Worm (Caenorhabditis elegans) whole organism, early embryonic: ENCODE results near the gene piit-1.

Experiments
- aly-1 ChIP-seq: sonication (generic microtip); optimal IDR thresholded peaks from 2 replicates; lab custom pipeline; 2016; ENCODE audit warnings: missing genetic modification characterization, missing compliant biosample characterization
- ama-1 ChIP-seq: fragments of 150-350 bp; optimal IDR thresholded peaks from 2 replicates; lab custom pipeline; 2014
- ceh-13 ChIP-seq: fragments of 200-800 bp; sonication (Bioruptor generic); optimal IDR thresholded peaks from 2 replicates; lab custom pipeline; 2018; ENCODE audit warnings: mild to moderate bottlenecking, missing genetic modification characterization, missing compliant biosample characterization
- ceh-36 ChIP-seq: sonication (generic microtip); optimal IDR thresholded peaks from 2 replicates; lab custom pipeline; 2016; ENCODE audit warnings: missing genetic modification characterization, inconsistent platforms, missing compliant biosample characterization
- ets-7 ChIP-seq: sonication (generic microtip); optimal IDR thresholded peaks from 2 replicates; lab custom pipeline; 2016; ENCODE audit warnings: missing genotype, missing genetic modification characterization, missing compliant biosample characterization
- flt-1 ChIP-seq: fragments of 200-800 bp; sonication (Bioruptor generic); IDR thresholded peaks from 2 replicates; pipeline ENCODE4 v1.3.6; 2022; ENCODE audit warnings: missing genetic modification characterization, missing compliant biosample characterization
- hmbx-1 ChIP-seq: sonication (generic microtip); optimal IDR thresholded peaks from 2 replicates; lab custom pipeline; 2016; ENCODE audit warnings: mild to moderate bottlenecking, missing genetic modification characterization, missing compliant biosample characterization
- scrt-1 ChIP-seq: fragments of 200-800 bp; sonication (Bioruptor generic); IDR thresholded peaks from 2 replicates; pipeline ENCODE4 v1.3.6; 2022; ENCODE audit warnings: missing genetic modification characterization, missing compliant biosample characterization
- sea-1 ChIP-seq: fragments of 200-800 bp; sonication (Bioruptor generic); conservative IDR thresholded peaks from 2 replicates; pipeline ENCODE4 v1.3.6; 2022; ENCODE audit warnings: missing genetic modification characterization, missing compliant biosample characterization
- tbx-11 ChIP-seq: fragments of 200-800 bp; sonication (Bioruptor generic); IDR thresholded peaks from 2 replicates; pipeline ENCODE4 v1.3.6; 2022; ENCODE audit warnings: missing genetic modification characterization, missing compliant biosample characterization
- tbx-37 ChIP-seq: fragments of 200-800 bp; sonication (Bioruptor generic); conservative IDR thresholded peaks from 2 replicates; pipeline ENCODE4 v1.3.6; 2022; ENCODE audit warnings: missing genetic modification reagents, missing genetic modification characterization, missing compliant biosample characterization
- tra-4 ChIP-seq: sonication (generic microtip); optimal IDR thresholded peaks from 2 replicates; lab custom pipeline; 2017; ENCODE audit warnings: missing genetic modification characterization, missing compliant biosample characterization

- no peak for TF ChIP-seq flt-1
- no peak for TF ChIP-seq ceh-13 (GFP tag; lab: Kevin White, UChicago)
- TF ChIP-seq sea-1 (GFP tag; lab: Robert Waterston, UW) = no peak
- no peak for TF ChIP-seq tbx-37
- no peak for TF ChIP-seq aly-1 (tag; lab: Kevin White, UChicago)
- TF ChIP-seq ama-1 (lab: Kevin White, UChicago) = no peak
- no peak for TF ChIP-seq scrt-1 (GFP tag; lab: Robert Waterston, UW)
- no peak for TF ChIP-seq ceh-36 (tag; lab: Kevin White, UChicago)
- no peak for TF ChIP-seq tra-4 (tag; lab: Kevin White, UChicago)
- TF ChIP-seq tbx-11 = no peak
- no peak for TF ChIP-seq ets-7 (tag; lab: Kevin White, UChicago)
- no peak for TF ChIP-seq hmbx-1 (tag; lab: Kevin White, UChicago)
These were observed 47.3 kb downstream of the piit-1 start, which contains the start of gene srx-86 for ce11 chrV:11562643-11563042.
